Fruit fly (Drosophila melanogaster): ENCODE data around the gene Kap3.

dm6 chrX:11371613-11372012, 31.7 kb upstream of the Kap3 start:
- TF ChIP-seq psq (GFP tag; optimal IDR thresholded peaks at IDR 0.05), result no peak
- no peak for TF ChIP-seq br (GFP tag; optimal IDR thresholded peaks at IDR 0.05)
- TF ChIP-seq jim (GFP tag; optimal IDR thresholded peaks at IDR 0.05), result no peak
- TF ChIP-seq lola (GFP tag; optimal IDR thresholded peaks at IDR 0.05), result no peak
- no peak for TF ChIP-seq rgr (GFP tag; optimal IDR thresholded peaks at IDR 0.05)
- TF ChIP-seq dsf (GFP tag; optimal IDR thresholded peaks at IDR 0.05; ENCODE audit: borderline replicate concordance), result no peak
- TF ChIP-seq h (GFP tag; optimal IDR thresholded peaks at IDR 0.05), result no peak
- no peak for TF ChIP-seq Myc (optimal IDR thresholded peaks at IDR 0.05)
- TF ChIP-seq brk (GFP tag; optimal IDR thresholded peaks at IDR 0.05), result no peak
- TF ChIP-seq Dfd (GFP tag; optimal IDR thresholded peaks at IDR 0.05), result no peak
- no peak for TF ChIP-seq Abd-B (GFP tag; optimal IDR thresholded peaks at IDR 0.05)
